Worm (Caenorhabditis elegans) whole organism, young adult: Measurements from ENCODE around the gene srlf-24.

Experiments used
- B0261.1 ChIP-seq: sonication (generic microtip); optimal IDR thresholded peaks from 2 replicates; lab custom pipeline; 2016; ENCODE audit warnings: mild to moderate bottlenecking, missing genetic modification characterization, moderate library complexity, missing compliant biosample characterization
- B0336.3 ChIP-seq: fragments of 200-800 bp; sonication (Bioruptor generic); IDR thresholded peaks from 2 replicates; pipeline ENCODE4 v1.3.6; 2022; ENCODE audit warnings: missing genetic modification characterization, missing compliant biosample characterization
- F22D6.2 ChIP-seq: sonication (generic microtip); optimal IDR thresholded peaks from 2 replicates; lab custom pipeline; 2016; ENCODE audit warnings: mild to moderate bottlenecking, missing genetic modification characterization, missing compliant biosample characterization
- F37B4.10 ChIP-seq: fragments of 200-800 bp; sonication (Bioruptor generic); IDR thresholded peaks from 2 replicates; pipeline ENCODE4 v1.3.6; 2022; ENCODE audit warnings: missing genetic modification characterization, missing compliant biosample characterization
- F39B2.1 ChIP-seq: fragments of 200-800 bp; sonication (Bioruptor generic); IDR thresholded peaks from 2 replicates; pipeline ENCODE4 v1.3.6; 2022; ENCODE audit warnings: missing genetic modification reagents, missing genetic modification characterization, missing compliant biosample characterization
- F49E8.2 ChIP-seq: sonication (generic microtip); optimal IDR thresholded peaks from 3 replicates; lab custom pipeline; 2017; ENCODE audit warnings: missing genetic modification characterization, mild to moderate bottlenecking, missing compliant biosample characterization, antibody characterized with exemption, moderate library complexity; ENCODE audit not compliant: insufficient read depth
- F52B5.7 ChIP-seq: sonication (generic microtip); optimal IDR thresholded peaks from 2 replicates; lab custom pipeline; 2016; ENCODE audit warnings: mild to moderate bottlenecking, missing genetic modification characterization, missing compliant biosample characterization
- F55B11.4 ChIP-seq: sonication (generic microtip); optimal IDR thresholded peaks from 2 replicates; lab custom pipeline; 2016; ENCODE audit warnings: missing compliant biosample characterization, missing genetic modification characterization, borderline replicate concordance; ENCODE audit not compliant: insufficient read depth
- F57C9.4 ChIP-seq: sonication (generic microtip); optimal IDR thresholded peaks from 2 replicates; lab custom pipeline; 2017; ENCODE audit warnings: mild to moderate bottlenecking, missing genetic modification characterization, missing compliant biosample characterization
- K11D2.4 ChIP-seq: fragments of 200-800 bp; sonication (Bioruptor generic); IDR thresholded peaks from 2 replicates; pipeline ENCODE4 v1.3.6; 2022; ENCODE audit warnings: missing genetic modification reagents, missing genetic modification characterization, missing compliant biosample characterization
- K12H6.12 ChIP-seq: fragments of 200-800 bp; sonication (Bioruptor generic); optimal IDR thresholded peaks from 2 replicates; lab custom pipeline; 2018; ENCODE audit warnings: mild to moderate bottlenecking, missing genetic modification characterization, missing compliant biosample characterization
- Y56A3A.18 ChIP-seq: fragments of 200-800 bp; sonication (Bioruptor generic); IDR thresholded peaks from 2 replicates; pipeline ENCODE4 v1.3.6; 2022; ENCODE audit warnings: missing genetic modification reagents, missing genetic modification characterization, missing compliant biosample characterization
- Y67H2A.10 ChIP-seq: fragments of 200-800 bp; sonication (Bioruptor generic); conservative IDR thresholded peaks from 2 replicates; pipeline ENCODE4 v1.3.6; 2022; ENCODE audit warnings: missing genetic modification reagents, missing genetic modification characterization, missing compliant biosample characterization
- Y79H2A.3 ChIP-seq: fragments of 200-800 bp; sonication (Bioruptor generic); conservative IDR thresholded peaks from 2 replicates; pipeline ENCODE4 v1.3.6; 2022; ENCODE audit warnings: missing genetic modification reagents, missing genetic modification characterization, missing compliant biosample characterization
- Y95B8A.8 ChIP-seq: fragments of 200-800 bp; sonication (Bioruptor generic); IDR thresholded peaks from 2 replicates; pipeline ENCODE4 v1.3.6; 2022; ENCODE audit warnings: missing genetic modification reagents, missing genetic modification characterization, missing compliant biosample characterization
- ZK185.1 ChIP-seq: sonication (generic microtip); optimal IDR thresholded peaks from 2 replicates; lab custom pipeline; 2016; ENCODE audit warnings: mild to moderate bottlenecking, missing genetic modification characterization, missing compliant biosample characterization; ENCODE audit not compliant: poor library complexity, severe bottlenecking
- atf-7 ChIP-seq: sonication (generic microtip); optimal IDR thresholded peaks from 2 replicates; lab custom pipeline; 2017; ENCODE audit warnings: mild to moderate bottlenecking, missing genetic modification characterization, missing compliant biosample characterization
- attf-3 ChIP-seq: fragments of 200-800 bp; sonication (Bioruptor generic); conservative IDR thresholded peaks from 2 replicates; pipeline ENCODE4 v1.3.6; 2022; ENCODE audit warnings: missing genetic modification reagents, missing genetic modification characterization, missing compliant biosample characterization
- attf-5 ChIP-seq: fragments of 200-800 bp; sonication (Bioruptor generic); optimal IDR thresholded peaks from 2 replicates; lab custom pipeline; 2018; ENCODE audit warnings: mild to moderate bottlenecking, missing genetic modification characterization, missing compliant biosample characterization
- attf-6 ChIP-seq: fragments of 200-800 bp; sonication (Bioruptor generic); IDR thresholded peaks from 2 replicates; pipeline ENCODE4 v1.3.6; 2022; ENCODE audit warnings: missing genetic modification reagents, missing genetic modification characterization, missing compliant biosample characterization
- bed-1 ChIP-seq: fragments of 200-800 bp; sonication (Bioruptor generic); IDR thresholded peaks from 2 replicates; pipeline ENCODE4 v1.3.6; 2022; ENCODE audit warnings: missing genetic modification reagents, missing genetic modification characterization, missing compliant biosample characterization
- bed-2 ChIP-seq: fragments of 200-800 bp; sonication (Bioruptor generic); IDR thresholded peaks from 2 replicates; pipeline ENCODE4 v1.3.6; 2022; ENCODE audit warnings: missing genetic modification reagents, missing genetic modification characterization, missing compliant biosample characterization
- ccch-3 ChIP-seq: fragments of 200-800 bp; sonication (Bioruptor generic); optimal IDR thresholded peaks from 2 replicates; lab custom pipeline; 2018; ENCODE audit warnings: mild to moderate bottlenecking, missing genetic modification characterization, missing compliant biosample characterization
- ceh-58 ChIP-seq: fragments of 200-800 bp; sonication (Bioruptor generic); IDR thresholded peaks from 2 replicates; pipeline ENCODE4 v1.3.6; 2022; ENCODE audit warnings: missing genetic modification characterization, missing compliant biosample characterization
- ceh-91 ChIP-seq: fragments of 200-800 bp; sonication (Bioruptor generic); IDR thresholded peaks from 2 replicates; pipeline ENCODE4 v1.3.6; 2022; ENCODE audit warnings: missing genetic modification reagents, missing genetic modification characterization, missing compliant biosample characterization
- chd-7 ChIP-seq: sonication (generic microtip); optimal IDR thresholded peaks from 2 replicates; lab custom pipeline; 2016; ENCODE audit warnings: mild to moderate bottlenecking, missing genetic modification characterization, moderate library complexity, missing compliant biosample characterization
- dpl-1 ChIP-seq: fragments of 150-350 bp; optimal IDR thresholded peaks from 2 replicates; lab custom pipeline; 2014; ENCODE audit warnings: missing biosample characterization, missing genetic modification reagents, missing genetic modification characterization
- efl-1 ChIP-seq: fragments of 150-350 bp; optimal IDR thresholded peaks from 2 replicates; lab custom pipeline; 2014; ENCODE audit warnings: missing biosample characterization, missing genetic modification reagents, missing genetic modification characterization
- egrh-3 ChIP-seq: fragments of 200-800 bp; sonication (Bioruptor generic); IDR thresholded peaks from 2 replicates; pipeline ENCODE4 v1.3.6; 2022; ENCODE audit warnings: missing genetic modification reagents, missing genetic modification characterization, missing compliant biosample characterization
- ets-4 ChIP-seq: fragments of 200-800 bp; sonication (Bioruptor generic); optimal IDR thresholded peaks from 2 replicates; lab custom pipeline; 2018; ENCODE audit warnings: mild to moderate bottlenecking, missing genetic modification characterization, missing compliant biosample characterization
- fkh-3 ChIP-seq: sonication (generic microtip); optimal IDR thresholded peaks from 2 replicates; lab custom pipeline; 2016; ENCODE audit warnings: mild to moderate bottlenecking, missing genetic modification characterization, missing compliant biosample characterization
- him-1 ChIP-seq: sonication (generic microtip); optimal IDR thresholded peaks from 2 replicates; lab custom pipeline; 2016; ENCODE audit warnings: missing genotype, missing genetic modification reagents, missing genetic modification characterization, missing compliant biosample characterization
- hlh-12 ChIP-seq: sonication (generic microtip); optimal IDR thresholded peaks from 2 replicates; lab custom pipeline; 2016; ENCODE audit warnings: missing genetic modification characterization, missing compliant biosample characterization
- lag-1 ChIP-seq: fragments of 200-800 bp; sonication (Bioruptor generic); IDR thresholded peaks from 2 replicates; pipeline ENCODE4 v1.3.6; 2022; ENCODE audit warnings: missing genetic modification reagents, missing genetic modification characterization, missing compliant biosample characterization
- let-526 ChIP-seq: fragments of 200-800 bp; sonication (Bioruptor generic); IDR thresholded peaks from 2 replicates; pipeline ENCODE4 v1.3.6; 2022; ENCODE audit warnings: missing genetic modification reagents, missing genetic modification characterization, missing compliant biosample characterization
- mel-28 ChIP-seq: sonication (generic microtip); optimal IDR thresholded peaks from 2 replicates; lab custom pipeline; 2016; ENCODE audit warnings: borderline replicate concordance, mild to moderate bottlenecking, missing genetic modification characterization, missing compliant biosample characterization
- nfya-1 ChIP-seq: sonication (generic microtip); optimal IDR thresholded peaks from 2 replicates; lab custom pipeline; 2017; ENCODE audit warnings: antibody characterized with exemption, missing compliant biosample characterization, missing genetic modification characterization, borderline replicate concordance; ENCODE audit not compliant: insufficient read depth
- nfya-2 ChIP-seq: fragments of 200-800 bp; sonication (Bioruptor generic); IDR thresholded peaks from 2 replicates; pipeline ENCODE4 v1.3.6; 2022; ENCODE audit warnings: missing genetic modification reagents, missing genetic modification characterization, missing compliant biosample characterization
- nhr-179 ChIP-seq: sonication (generic microtip); optimal IDR thresholded peaks from 2 replicates; lab custom pipeline; 2016; ENCODE audit warnings: mild to moderate bottlenecking, missing genetic modification characterization, missing compliant biosample characterization
- nhr-27 ChIP-seq: fragments of 200-800 bp; sonication (Bioruptor generic); optimal IDR thresholded peaks from 2 replicates; lab custom pipeline; 2018; ENCODE audit warnings: mild to moderate bottlenecking, missing genetic modification characterization, moderate library complexity, missing compliant biosample characterization
- pbrm-1 ChIP-seq: fragments of 200-800 bp; sonication (Bioruptor generic); IDR thresholded peaks from 2 replicates; pipeline ENCODE4 v1.3.6; 2022; ENCODE audit warnings: missing genetic modification reagents, missing genetic modification characterization, missing compliant biosample characterization
- rec-8 ChIP-seq, 2 experiments: sonication (generic microtip); optimal IDR thresholded peaks; 2 replicates each; lab custom pipeline; 2016; ENCODE audit warnings: mild to moderate bottlenecking in 2 of 2, missing genetic modification characterization in 2 of 2, missing genetic modification reagents in 2 of 2, missing genotype in 2 of 2, missing biosample characterization in 1 of 2, missing compliant biosample characterization in 1 of 2, moderate library complexity in 1 of 2
- repo-1 ChIP-seq: sonication (generic microtip); optimal IDR thresholded peaks from 2 replicates; lab custom pipeline; 2017; ENCODE audit warnings: mild to moderate bottlenecking, missing genetic modification characterization, missing compliant biosample characterization
- rpc-1 ChIP-seq, 2 experiments: fragments of 150-350 bp in 1 of 2; sonication (generic microtip) in 1 of 2; optimal IDR thresholded peaks; 2 replicates each; lab custom pipeline; 2014 to 2018; ENCODE audit warnings: missing biosample characterization in 1 of 2, missing genetic modification characterization in 1 of 2, missing genetic modification reagents in 1 of 2, missing genotype in 1 of 2
- snpc-1.3 ChIP-seq: sonication (generic microtip); optimal IDR thresholded peaks from 2 replicates; lab custom pipeline; 2017; ENCODE audit warnings: missing genetic modification characterization, mild to moderate bottlenecking, missing compliant biosample characterization, antibody characterized with exemption, moderate library complexity, missing genotype, missing genetic modification reagents; ENCODE audit not compliant: insufficient read depth
- unc-130 ChIP-seq: sonication (generic microtip); optimal IDR thresholded peaks from 2 replicates; lab custom pipeline; 2016; ENCODE audit warnings: missing genetic modification reagents, missing genetic modification characterization, missing compliant biosample characterization
- ztf-3 ChIP-seq: fragments of 200-800 bp; sonication (Bioruptor generic); optimal IDR thresholded peaks from 2 replicates; lab custom pipeline; 2018; ENCODE audit warnings: mild to moderate bottlenecking, missing genetic modification characterization, missing compliant biosample characterization

srlf-24 gene

ce11 chrIV:11082789-11083235 is 22.8 kb downstream of the srlf-24 start (continued):
- no peak for TF ChIP-seq lag-1 (GFP tag; lab: Robert Waterston, UW)
- TF ChIP-seq Y95B8A.8, result peak; percentile 54; the same call in 1 of the 2 replicates
- 0 out of 2 replicates have a peak, but pooled peaks have one; percentile 12 for TF ChIP-seq F39B2.1 (GFP tag; lab: Robert Waterston, UW)
- no peak for TF ChIP-seq F49E8.2 (tag; lab: Kevin White, UChicago)
- TF ChIP-seq F37B4.10 (GFP tag; lab: Robert Waterston, UW), result no peak
- no peak for TF ChIP-seq attf-3 (GFP tag; lab: Robert Waterston, UW)
- TF ChIP-seq rpc-1 (optimal IDR thresholded peaks at IDR 0.05; lab: Kevin White, UChicago), result no peak
- TF ChIP-seq rpc-1 (tag; optimal IDR thresholded peaks at IDR 0.05; lab: Kevin White, UChicago), result no peak
- TF ChIP-seq mel-28 (tag; lab: Kevin White, UChicago), result peak; percentile 65
- TF ChIP-seq snpc-1.3 (tag; lab: Kevin White, UChicago), result no peak
- no peak for TF ChIP-seq Y56A3A.18
- no peak for TF ChIP-seq ztf-3 (GFP tag; lab: Kevin White, UChicago)
- TF ChIP-seq atf-7, result peak; percentile 87
- peak; percentile 79 for TF ChIP-seq repo-1
- TF ChIP-seq F22D6.2, result peak; percentile 64
- TF ChIP-seq attf-6 (GFP tag; lab: Robert Waterston, UW), result peak; percentile 13; the same call in 1 of the 2 replicates
- no peak for TF ChIP-seq F55B11.4 (tag; lab: Kevin White, UChicago)
- TF ChIP-seq bed-1, result no peak
- TF ChIP-seq rec-8 (tag; optimal IDR thresholded peaks at IDR 0.05; lab: Kevin White, UChicago), result peak in 1 of 2 experiments; percentile 7
- no peak for TF ChIP-seq F57C9.4 (tag; lab: Kevin White, UChicago)
- TF ChIP-seq fkh-3 (tag; lab: Kevin White, UChicago), result no peak
- no peak; the same call in 1 of the 2 replicates for TF ChIP-seq Y79H2A.3 (GFP tag; lab: Robert Waterston, UW)
- TF ChIP-seq B0261.1, result peak; percentile 8
- no peak for TF ChIP-seq ceh-58 (GFP tag; lab: Robert Waterston, UW)
- TF ChIP-seq ets-4 (GFP tag; lab: Kevin White, UChicago), result peak; percentile 73
- TF ChIP-seq chd-7 (tag; lab: Kevin White, UChicago), result peak; percentile 90
- TF ChIP-seq him-1 (tag; lab: Kevin White, UChicago), result no peak
- peak; percentile 91 for TF ChIP-seq ZK185.1 (tag; lab: Kevin White, UChicago)
- no peak for TF ChIP-seq unc-130
- TF ChIP-seq hlh-12 (tag; lab: Kevin White, UChicago), result no peak
- TF ChIP-seq ccch-3 (GFP tag; lab: Kevin White, UChicago), result no peak
- peak; percentile 11 for TF ChIP-seq F52B5.7 (tag; lab: Kevin White, UChicago)
- no peak for TF ChIP-seq nfya-1
- peak; percentile 90 for TF ChIP-seq K12H6.12 (tag; lab: Kevin White, UChicago)
- no peak for TF ChIP-seq nhr-179 (tag; lab: Kevin White, UChicago)
- peak; percentile 82; the same call in 1 of the 2 replicates for TF ChIP-seq pbrm-1
- peak; percentile 30; the same call in 1 of the 2 replicates for TF ChIP-seq bed-2 (GFP tag; lab: Robert Waterston, UW)
- no peak for TF ChIP-seq egrh-3 (GFP tag; lab: Robert Waterston, UW)
- TF ChIP-seq Y67H2A.10 (GFP tag; lab: Robert Waterston, UW), result peak; percentile 54; the same call in 1 of the 2 replicates
- TF ChIP-seq nhr-27, result no peak
- TF ChIP-seq K11D2.4 (GFP tag; lab: Robert Waterston, UW), result peak; percentile 86; the same call in 1 of the 2 replicates
- TF ChIP-seq nfya-2 (GFP tag; lab: Robert Waterston, UW), result no peak
- TF ChIP-seq dpl-1 (GFP tag; lab: Kevin White, UChicago), result no peak
- no peak for TF ChIP-seq ceh-91 (GFP tag; lab: Robert Waterston, UW)
- peak; percentile 89 for TF ChIP-seq B0336.3 (GFP tag; lab: Robert Waterston, UW)
- TF ChIP-seq let-526 (GFP tag; lab: Robert Waterston, UW), result 0 out of 2 replicates have a peak, but pooled peaks have one; percentile 60
- TF ChIP-seq efl-1 (GFP tag; lab: Kevin White, UChicago), result no peak
- peak; percentile 89 for TF ChIP-seq attf-5
